Fruit fly (Drosophila melanogaster) whole organism, embryonic: ENCODE results near the gene CG10947.

Source experiments
- Ada2b ChIP-seq: fragments of 200-800 bp; sonication (Bioruptor generic); IDR thresholded peaks from 2 replicates; pipeline ENCODE4 v1.3.6; 2022; ENCODE audit warnings: missing biosample characterization, missing genetic modification characterization
- Asciz ChIP-seq: fragments of 200-800 bp; sonication (Bioruptor generic); optimal IDR thresholded peaks from 2 replicates; lab custom pipeline; 2017; ENCODE audit warnings: missing biosample characterization, mild to moderate bottlenecking, missing genetic modification characterization, missing genetic modification reagents
- Awh ChIP-seq: fragments of 200-800 bp; sonication (Bioruptor generic); IDR thresholded peaks from 2 replicates; pipeline ENCODE4, ENCODE4 v1.3.6; 2022; ENCODE audit warnings: missing biosample characterization, missing genetic modification characterization
- BtbVII ChIP-seq: fragments of 200-800 bp; sonication (Bioruptor generic); optimal IDR thresholded peaks from 3 replicates; lab custom pipeline; 2017; ENCODE audit warnings: missing biosample characterization, mild to moderate bottlenecking, missing genetic modification characterization
- CG10959 ChIP-seq: fragments of 200-800 bp; sonication (Bioruptor generic); IDR thresholded peaks from 2 replicates; pipeline ENCODE4 v1.3.6; 2022; ENCODE audit warnings: missing biosample characterization, missing genetic modification characterization
- CG10979 ChIP-seq: fragments of 200-800 bp; sonication (Bioruptor generic); optimal IDR thresholded peaks from 2 replicates; lab custom pipeline; 2018; ENCODE audit warnings: missing biosample characterization, mild to moderate bottlenecking, missing genetic modification characterization, moderate library complexity
- CG11456 ChIP-seq: fragments of 200-800 bp; sonication (Bioruptor generic); IDR thresholded peaks from 3 replicates; pipeline ENCODE4 v1.3.6; 2022; ENCODE audit warnings: missing biosample characterization, missing genetic modification characterization
- CG13424 ChIP-seq: fragments of 200-800 bp; sonication (Bioruptor generic); optimal IDR thresholded peaks from 2 replicates; lab custom pipeline; 2019; ENCODE audit warnings: missing biosample characterization, mild to moderate bottlenecking, missing genetic modification characterization, moderate library complexity
- CG13775 ChIP-seq: fragments of 200-800 bp; sonication (Bioruptor generic); optimal IDR thresholded peaks from 3 replicates; lab custom pipeline; 2017; ENCODE audit warnings: missing biosample characterization, mild to moderate bottlenecking, missing genetic modification characterization
- CG14441 ChIP-seq: fragments of 200-800 bp; sonication (Bioruptor generic); IDR thresholded peaks from 2 replicates; pipeline ENCODE4 v1.3.6; 2022; ENCODE audit warnings: missing biosample characterization, missing genetic modification characterization
- CG1603 ChIP-seq: fragments of 200-800 bp; sonication (Bioruptor generic); optimal IDR thresholded peaks from 2 replicates; lab custom pipeline; 2019; ENCODE audit warnings: missing biosample characterization, mild to moderate bottlenecking, missing genetic modification characterization, moderate library complexity
- CG3065 ChIP-seq: fragments of 200-800 bp; sonication (Bioruptor generic); optimal IDR thresholded peaks from 2 replicates; lab custom pipeline; 2016; ENCODE audit warnings: missing biosample characterization, missing genetic modification characterization
- CG32767 ChIP-seq: fragments of 200-800 bp; sonication (Bioruptor generic); IDR thresholded peaks from 2 replicates; pipeline ENCODE4 v1.3.6; 2022; ENCODE audit warnings: missing biosample characterization, missing genetic modification characterization
- CG6689 ChIP-seq: fragments of 200-800 bp; sonication (Bioruptor generic); IDR thresholded peaks from 2 replicates; pipeline ENCODE4 v1.3.6; 2022; ENCODE audit warnings: missing biosample characterization, missing genetic modification characterization
- CG7372 ChIP-seq: fragments of 200-800 bp; sonication (Bioruptor generic); IDR thresholded peaks from 2 replicates; pipeline ENCODE4 v1.3.6; 2022; ENCODE audit warnings: missing biosample characterization, missing genetic modification characterization
- D19B ChIP-seq: fragments of 200-800 bp; sonication (Bioruptor generic); optimal IDR thresholded peaks from 2 replicates; lab custom pipeline; 2017; ENCODE audit warnings: missing biosample characterization, mild to moderate bottlenecking, missing genetic modification characterization
- Drgx ChIP-seq: fragments of 200-800 bp; sonication (Bioruptor generic); IDR thresholded peaks from 2 replicates; pipeline ENCODE4 v1.3.6; 2022; ENCODE audit warnings: missing biosample characterization, missing genetic modification characterization
- E2f2 ChIP-seq: fragments of 200-800 bp; sonication (Bioruptor generic); IDR thresholded peaks from 2 replicates; pipeline ENCODE4 v1.3.6; 2022; ENCODE audit warnings: missing biosample characterization, missing genetic modification characterization
- Elba2 ChIP-seq: fragments of 200-800 bp; sonication (Bioruptor generic); optimal IDR thresholded peaks from 3 replicates; lab custom pipeline; 2016; ENCODE audit warnings: missing biosample characterization, missing genetic modification characterization
- Ets65A ChIP-seq: fragments of 200-800 bp; sonication (Bioruptor generic); peaks from one replicate; lab custom pipeline; 2016; ENCODE audit warnings: missing biosample characterization, missing genetic modification characterization
- Fer2 ChIP-seq: fragments of 200-800 bp; sonication (Bioruptor generic); optimal IDR thresholded peaks from 2 replicates; lab custom pipeline; 2018; ENCODE audit warnings: missing biosample characterization, mild to moderate bottlenecking, missing genetic modification characterization, moderate library complexity
- Med ChIP-seq: fragments of 200-800 bp; sonication (Bioruptor generic); peaks from one replicate; lab custom pipeline; 2016; ENCODE audit warnings: missing biosample characterization, missing genetic modification characterization, mild to moderate bottlenecking, inconsistent platforms, moderate library complexity
- Mrtf ChIP-seq: fragments of 200-800 bp; sonication (Bioruptor generic); IDR thresholded peaks from 3 replicates; pipeline ENCODE4 v1.3.6; 2022; ENCODE audit warnings: missing biosample characterization, missing genetic modification characterization
- NfI ChIP-seq: fragments of 200-800 bp; sonication (Bioruptor generic); optimal IDR thresholded peaks from 3 replicates; lab custom pipeline; 2018; ENCODE audit warnings: missing biosample characterization, mild to moderate bottlenecking, missing genetic modification characterization, moderate library complexity
- Sox102F ChIP-seq: fragments of 200-800 bp; sonication (Bioruptor generic); optimal IDR thresholded peaks from 2 replicates; lab custom pipeline; 2018; ENCODE audit warnings: missing biosample characterization, mild to moderate bottlenecking, missing genetic modification characterization, moderate library complexity
- Ssrp ChIP-seq: fragments of 200-800 bp; sonication (Bioruptor generic); optimal IDR thresholded peaks from 2 replicates; lab custom pipeline; 2018; ENCODE audit warnings: missing biosample characterization, mild to moderate bottlenecking, missing genetic modification characterization, moderate library complexity
- chif ChIP-seq, 2 experiments: fragments of 200-800 bp; sonication (Bioruptor generic); optimal IDR thresholded peaks; 3 replicates each; lab custom pipeline; 2016; ENCODE audit warnings: missing biosample characterization in 2 of 2, missing genetic modification characterization in 2 of 2
- ci ChIP-seq: fragments of 200-800 bp; sonication (Bioruptor generic); IDR thresholded peaks from 3 replicates; pipeline ENCODE4 v1.3.6; 2022; ENCODE audit warnings: missing biosample characterization, missing genetic modification characterization
- corto ChIP-seq: fragments of 200-800 bp; sonication (Bioruptor generic); optimal IDR thresholded peaks from 2 replicates; lab custom pipeline; 2016; ENCODE audit warnings: missing biosample characterization, mild to moderate bottlenecking, missing genetic modification characterization, moderate library complexity
- dimm ChIP-seq: fragments of 200-800 bp; sonication (Bioruptor generic); IDR thresholded peaks from 2 replicates; pipeline ENCODE4 v1.3.6; 2022; ENCODE audit warnings: missing biosample characterization, missing genetic modification characterization
- dysf ChIP-seq: fragments of 200-800 bp; sonication (Bioruptor generic); IDR thresholded peaks from 3 replicates; pipeline ENCODE4 v1.3.6; 2022; ENCODE audit warnings: missing biosample characterization, missing genetic modification characterization
- fu2 ChIP-seq: fragments of 200-800 bp; sonication (Bioruptor generic); optimal IDR thresholded peaks from 2 replicates; lab custom pipeline; 2016; ENCODE audit warnings: missing biosample characterization, missing genetic modification characterization
- hb ChIP-seq: fragments of 200-800 bp; sonication (Bioruptor generic); IDR thresholded peaks from 3 replicates; pipeline ENCODE4 v1.3.6; 2022; ENCODE audit warnings: missing biosample characterization, missing genetic modification characterization; ENCODE audit not compliant: partially characterized antibody
- kay ChIP-seq: fragments of 200-800 bp; sonication (Bioruptor generic); optimal IDR thresholded peaks from 2 replicates; lab custom pipeline; 2016; ENCODE audit warnings: missing biosample characterization, missing genetic modification characterization
- nmo ChIP-seq: fragments of 200-800 bp; sonication (Bioruptor generic); optimal IDR thresholded peaks from 2 replicates; lab custom pipeline; 2018; ENCODE audit warnings: missing biosample characterization, mild to moderate bottlenecking, missing genetic modification characterization, moderate library complexity
- oc ChIP-seq: fragments of 200-800 bp; sonication (Bioruptor generic); optimal IDR thresholded peaks from 2 replicates; lab custom pipeline; 2018; ENCODE audit warnings: missing biosample characterization, mild to moderate bottlenecking, missing genetic modification characterization, moderate library complexity
- onecut ChIP-seq: fragments of 200-800 bp; sonication (Bioruptor generic); IDR thresholded peaks from 2 replicates; pipeline ENCODE4 v1.3.6; 2022; ENCODE audit warnings: missing biosample characterization, missing genetic modification characterization
- pan ChIP-seq, 4 experiments: fragments of >200 bp in 3 of 4; fragments of 200-800 bp in 1 of 4; sonication (Bioruptor generic) in 1 of 4; optimal IDR thresholded peaks in 3 of 4; IDR thresholded peaks in 1 of 4; 2 replicates each; pipeline versions ENCODE4 v1.3.6 to Lab custom; 2017 to 2022; ENCODE audit warnings: missing biosample characterization in 2 of 4, missing genetic modification characterization in 2 of 4, mixed read lengths in 1 of 4
- prd ChIP-seq, 3 experiments: fragments of >200 bp in 2 of 3; fragments of 200-800 bp in 1 of 3; sonication (Bioruptor generic) in 1 of 3; optimal IDR thresholded peaks in 2 of 3; IDR thresholded peaks in 1 of 3; 2 replicates in 2 of 3; 3 replicates in 1 of 3; pipeline versions ENCODE4 v1.3.6 to Lab custom; 2017 to 2022; ENCODE audit warnings: missing biosample characterization in 1 of 3, missing genetic modification characterization in 1 of 3
- ranshi ChIP-seq: fragments of 200-800 bp; sonication (Bioruptor generic); IDR thresholded peaks from 2 replicates; pipeline ENCODE4 v1.3.6; 2022; ENCODE audit warnings: missing biosample characterization, missing genetic modification characterization
- row ChIP-seq: fragments of 200-800 bp; sonication (Bioruptor generic); IDR thresholded peaks from 3 replicates; pipeline ENCODE4 v1.3.6; 2022; ENCODE audit warnings: missing biosample characterization, missing genetic modification characterization
- sens-2 ChIP-seq: fragments of 200-800 bp; sonication (Bioruptor generic); IDR thresholded peaks from 2 replicates; pipeline ENCODE4 v1.3.6; 2022; ENCODE audit warnings: missing biosample characterization, missing genetic modification characterization
- ssp ChIP-seq: fragments of 200-800 bp; sonication (Bioruptor generic); IDR thresholded peaks from 2 replicates; pipeline ENCODE4 v1.3.6; 2022; ENCODE audit warnings: missing biosample characterization, missing genetic modification characterization
- stc ChIP-seq: fragments of 200-800 bp; sonication (Bioruptor generic); IDR thresholded peaks from 2 replicates; pipeline ENCODE4 v1.3.6; 2022; ENCODE audit warnings: missing biosample characterization, missing genetic modification characterization
- tgo ChIP-seq: fragments of 200-800 bp; sonication (Bioruptor generic); IDR thresholded peaks from 3 replicates; pipeline ENCODE4 v1.3.6; 2022; ENCODE audit warnings: missing biosample characterization, missing genetic modification characterization
- vvl ChIP-seq: fragments of 200-800 bp; sonication (Bioruptor generic); IDR thresholded peaks from 2 replicates; pipeline ENCODE4 v1.3.6; 2022; ENCODE audit warnings: missing biosample characterization, missing genetic modification characterization
- zfh1 ChIP-seq: fragments of 200-800 bp; sonication (Bioruptor generic); IDR thresholded peaks from 3 replicates; pipeline ENCODE4 v1.3.6; 2022; ENCODE audit warnings: missing biosample characterization, missing genetic modification characterization

The CG10947 gene

dm6 chr2L:20351723-20352122 lies 62.9 kb downstream of the CG10947 start:
- TF ChIP-seq Sox102F (peak; percentile 52), Drgx (peak; percentile 49), E2f2 (GFP tag; lab: Robert Waterston, UW) (peak; percentile 24; the same call in 1 of the 2 replicates), CG6689 (GFP tag; lab: Robert Waterston, UW) (peak; percentile 24; the same call in 1 of the 2 replicates), Ada2b (GFP tag; lab: Robert Waterston, UW) (0 out of 2 replicates have a peak, but pooled peaks have one; percentile 9), Ssrp (tag; lab: Kevin White, UChicago) (peak; percentile 12), CG7372 (GFP tag; lab: Robert Waterston, UW) (no peak), nmo (GFP tag; lab: Kevin White, UChicago) (peak; percentile 14), CG14441 (peak; percentile 24; the same call in 1 of the 2 replicates), row (GFP tag; lab: Robert Waterston, UW) (peak; percentile 50), ssp (GFP tag; lab: Robert Waterston, UW) (no peak), dysf (GFP tag; lab: Robert Waterston, UW) (0 out of 3 replicates have a peak, but pooled peaks have one; percentile 39), ci (GFP tag; lab: Robert Waterston, UW) (peak; percentile 50; the same call in 1 of the 3 replicates), oc (no peak), CG11456 (0 out of 3 replicates have a peak, but pooled peaks have one; percentile 27), ranshi (peak; percentile 41; the same call in 1 of the 2 replicates), pan (optimal IDR thresholded peaks at IDR 0.05; lab: Kevin White, UChicago) (no peak), pan (GFP tag; optimal IDR thresholded peaks at IDR 0.05 in 1 of 2, IDR thresholded peaks at IDR 0.05 in 1 of 2) (peak in 1 of 2 experiments; percentile 43), kay (GFP tag; lab: Kevin White, UChicago) (no peak), Mrtf (GFP tag; lab: Robert Waterston, UW) (no peak), D19B (GFP tag; lab: Kevin White, UChicago) (peak; percentile 47), fu2 (GFP tag; lab: Kevin White, UChicago) (no peak), stc (GFP tag; lab: Robert Waterston, UW) (0 out of 2 replicates have a peak, but pooled peaks have one; percentile 11), CG13424 (tag; lab: Kevin White, UChicago) (peak; percentile 7), vvl (GFP tag; lab: Robert Waterston, UW) (0 out of 2 replicates have a peak, but pooled peaks have one; percentile 27), Ets65A (peak; percentile 26), dimm (GFP tag; lab: Robert Waterston, UW) (no peak), BtbVII (no peak), CG10979 (tag; lab: Kevin White, UChicago) (peak; percentile 13), Med (GFP tag; lab: Kevin White, UChicago) (peak; percentile 65), prd (optimal IDR thresholded peaks at IDR 0.05; lab: Kevin White, UChicago) (no peak), prd (GFP tag; IDR thresholded peaks at IDR 0.05; lab: Robert Waterston, UW) (peak; percentile 43; the same call in 1 of the 3 replicates), tgo (GFP tag; lab: Robert Waterston, UW) (peak; percentile 17; the same call in 1 of the 3 replicates)

- TF ChIP-seq onecut (GFP tag; lab: Robert Waterston, UW) (0 out of 2 replicates have a peak, but pooled peaks have one; percentile 10), CG3065 (no peak), chif (GFP tag; optimal IDR thresholded peaks at IDR 0.05; lab: Kevin White, UChicago) (peak; percentile 28 to 49), Elba2 (GFP tag; lab: Kevin White, UChicago) (no peak), sens-2 (GFP tag; lab: Robert Waterston, UW) (no peak), hb (peak; percentile 92), Fer2 (tag; lab: Kevin White, UChicago) (no peak), Awh (no peak), Asciz (GFP tag; lab: Kevin White, UChicago) (no peak), CG10979 (tag; lab: Kevin White, UChicago) (peak; percentile 8), corto (GFP tag; lab: Kevin White, UChicago) (no peak), CG1603 (tag; lab: Kevin White, UChicago) (peak; percentile 90), NfI (peak; percentile 52), CG32767 (GFP tag; lab: Robert Waterston, UW) (no peak), CG13775 (GFP tag; lab: Kevin White, UChicago) (peak; percentile 63), zfh1 (peak; percentile 33; the same call in 1 of the 3 replicates), CG10959 (GFP tag; lab: Robert Waterston, UW) (no peak), pan (optimal IDR thresholded peaks at IDR 0.05; lab: Kevin White, UChicago) (no peak), pan (GFP tag; optimal IDR thresholded peaks at IDR 0.05 in 1 of 2, IDR thresholded peaks at IDR 0.05 in 1 of 2) (peak in 1 of 2 experiments; percentile 9)
Observed at dm6 chr2L:20349671-20350539, 64.7 kb downstream of the CG10947 start, which contains the start of the genes La and RtGEF. Gene La (minus strand): TSS chr2L:20350012. Gene RtGEF (plus strand): TSS chr2L:20350434.
